Worm (Caenorhabditis elegans) whole organism, L1 larva: ENCODE data around the gene srh-147.

Experiments used
- F16B12.6 ChIP-seq: fragments of 150-350 bp; optimal IDR thresholded peaks from 2 replicates; lab custom pipeline; 2014; ENCODE audit warnings: missing biosample characterization, missing genetic modification characterization
- Y116A8C.19 ChIP-seq: sonication (generic microtip); optimal IDR thresholded peaks from 2 replicates; lab custom pipeline; 2016; ENCODE audit warnings: missing compliant biosample characterization, missing genetic modification characterization, borderline replicate concordance
- aha-1 ChIP-seq: fragments of 150-350 bp; optimal IDR thresholded peaks from 2 replicates; lab custom pipeline; 2014; ENCODE audit warnings: missing biosample characterization, missing genetic modification characterization
- alr-1 ChIP-seq: fragments of 200-800 bp; sonication (Bioruptor generic); optimal IDR thresholded peaks from 2 replicates; lab custom pipeline; 2018; ENCODE audit warnings: borderline replicate concordance, mild to moderate bottlenecking, missing genetic modification characterization, missing compliant biosample characterization
- aly-2 ChIP-seq: fragments of 150-350 bp; optimal IDR thresholded peaks from 2 replicates; lab custom pipeline; 2014; ENCODE audit warnings: missing biosample characterization, missing genetic modification characterization
- ama-1 ChIP-seq: fragments of 150-350 bp; optimal IDR thresholded peaks from 2 replicates; lab custom pipeline; 2014
- blmp-1 ChIP-seq: fragments of 150-350 bp; optimal IDR thresholded peaks from 2 replicates; lab custom pipeline; 2014; ENCODE audit warnings: missing biosample characterization, missing genetic modification characterization
- ceh-8 ChIP-seq: fragments of 200-800 bp; sonication (Bioruptor generic); optimal IDR thresholded peaks from 2 replicates; lab custom pipeline; 2018; ENCODE audit warnings: mild to moderate bottlenecking, missing genetic modification characterization, moderate library complexity, missing compliant biosample characterization
- dsc-1 ChIP-seq: sonication (generic microtip); optimal IDR thresholded peaks from 2 replicates; lab custom pipeline; 2016; ENCODE audit warnings: mild to moderate bottlenecking, missing genetic modification characterization, missing compliant biosample characterization
- efl-1 ChIP-seq, 4 experiments: fragments of 150-350 bp; optimal IDR thresholded peaks in 3 of 4; peaks in 1 of 4; 1 replicate in 1 of 4; 2 replicates in 3 of 4; lab custom pipeline; 2014; ENCODE audit warnings: missing biosample characterization in 2 of 4, missing genetic modification characterization in 2 of 4, missing genetic modification reagents in 2 of 4
- elt-2 ChIP-seq: sonication (generic microtip); optimal IDR thresholded peaks from 2 replicates; lab custom pipeline; 2016; ENCODE audit warnings: missing genetic modification characterization, mild to moderate bottlenecking, inconsistent platforms, missing compliant biosample characterization, missing genetic modification reagents
- elt-3 ChIP-seq, 6 experiments: fragments of 150-350 bp in 1 of 6; sonication (generic microtip); optimal IDR thresholded peaks; 2 replicates each; lab custom pipeline; 2017 to 2018; ENCODE audit warnings: missing biosample characterization in 6 of 6, missing genetic modification characterization in 6 of 6, inconsistent platforms in 1 of 6
- fkh-10 ChIP-seq: sonication (generic microtip); optimal IDR thresholded peaks from 2 replicates; lab custom pipeline; 2017; ENCODE audit warnings: missing biosample characterization, missing genetic modification reagents, missing genetic modification characterization
- fkh-8 ChIP-seq: sonication (generic microtip); optimal IDR thresholded peaks from 2 replicates; lab custom pipeline; 2016; ENCODE audit warnings: mild to moderate bottlenecking, missing genetic modification characterization, missing compliant biosample characterization
- fos-1 ChIP-seq: fragments of 150-350 bp; optimal IDR thresholded peaks from 2 replicates; lab custom pipeline; 2014; ENCODE audit warnings: missing biosample characterization, missing genetic modification characterization
- hlh-17 ChIP-seq: fragments of 200-800 bp; sonication (Bioruptor generic); optimal IDR thresholded peaks from 2 replicates; lab custom pipeline; 2018; ENCODE audit warnings: missing genetic modification characterization, mild to moderate bottlenecking, missing compliant biosample characterization, moderate library complexity, borderline replicate concordance
- hpl-2 ChIP-seq: fragments of 150-350 bp; optimal IDR thresholded peaks from 2 replicates; lab custom pipeline; 2014; ENCODE audit warnings: missing biosample characterization, missing genetic modification reagents, missing genetic modification characterization
- isw-1 ChIP-seq: fragments of 200-800 bp; sonication (Bioruptor generic); IDR thresholded peaks from 2 replicates; pipeline ENCODE4 v1.3.6; 2022; ENCODE audit warnings: missing genetic modification characterization, missing compliant biosample characterization
- lin-13 ChIP-seq: fragments of 150-350 bp; optimal IDR thresholded peaks from 2 replicates; lab custom pipeline; 2014; ENCODE audit warnings: missing biosample characterization, missing genetic modification reagents, missing genetic modification characterization
- lin-15B ChIP-seq: fragments of 150-350 bp; sonication (generic microtip); optimal IDR thresholded peaks from 3 replicates; lab custom pipeline; 2014; ENCODE audit warnings: missing biosample characterization, missing genetic modification characterization
- lin-35 ChIP-seq, 2 experiments: fragments of 150-350 bp; optimal IDR thresholded peaks; 2 replicates each; lab custom pipeline; 2014; ENCODE audit warnings: missing biosample characterization in 2 of 2, missing genetic modification characterization in 2 of 2, missing genetic modification reagents in 2 of 2
- lir-3 ChIP-seq: sonication (generic microtip); optimal IDR thresholded peaks from 2 replicates; lab custom pipeline; 2016; ENCODE audit warnings: mild to moderate bottlenecking, missing genetic modification characterization, moderate library complexity, missing compliant biosample characterization; ENCODE audit not compliant: poor library complexity
- lsy-2 ChIP-seq, 2 experiments: fragments of 150-350 bp; optimal IDR thresholded peaks; 2 replicates each; lab custom pipeline; 2014; ENCODE audit warnings: missing biosample characterization in 2 of 2, missing genetic modification characterization in 2 of 2
- mab-9 ChIP-seq: fragments of 200-800 bp; sonication (Bioruptor generic); IDR thresholded peaks from 2 replicates; pipeline ENCODE4 v1.3.6; 2022; ENCODE audit warnings: missing genetic modification reagents, missing genetic modification characterization, missing compliant biosample characterization
- mdl-1 ChIP-seq, 2 experiments: fragments of 150-350 bp; optimal IDR thresholded peaks; 2 replicates each; lab custom pipeline; 2014 to 2017; ENCODE audit warnings: missing biosample characterization in 2 of 2, missing genetic modification characterization in 2 of 2, inconsistent platforms in 1 of 2
- mef-2 ChIP-seq: fragments of 150-350 bp; optimal IDR thresholded peaks from 2 replicates; lab custom pipeline; 2014; ENCODE audit warnings: missing biosample characterization, missing genetic modification characterization
- nhr-11 ChIP-seq: fragments of 150-350 bp; optimal IDR thresholded peaks from 2 replicates; lab custom pipeline; 2014; ENCODE audit warnings: missing biosample characterization, missing genetic modification characterization
- nhr-20 ChIP-seq: sonication (generic microtip); optimal IDR thresholded peaks from 2 replicates; lab custom pipeline; 2016; ENCODE audit warnings: mild to moderate bottlenecking, missing genetic modification characterization, missing compliant biosample characterization
- nhr-28 ChIP-seq: fragments of 150-350 bp; optimal IDR thresholded peaks from 2 replicates; lab custom pipeline; 2014; ENCODE audit warnings: missing biosample characterization, missing genetic modification characterization
- nhr-76 ChIP-seq: sonication (generic microtip); optimal IDR thresholded peaks from 2 replicates; lab custom pipeline; 2017; ENCODE audit warnings: missing biosample characterization, missing genetic modification characterization
- nhr-77 ChIP-seq: fragments of 150-350 bp; optimal IDR thresholded peaks from 2 replicates; lab custom pipeline; 2014; ENCODE audit warnings: missing biosample characterization, missing genetic modification characterization
- nhr-84 ChIP-seq: sonication (generic microtip); optimal IDR thresholded peaks from 2 replicates; lab custom pipeline; 2017; ENCODE audit warnings: missing biosample characterization, missing genetic modification characterization
- nhr-90 ChIP-seq: sonication (generic microtip); optimal IDR thresholded peaks from 2 replicates; lab custom pipeline; 2016; ENCODE audit warnings: mild to moderate bottlenecking, missing genetic modification characterization, missing compliant biosample characterization; ENCODE audit not compliant: poor library complexity
- snu-23 ChIP-seq: sonication (generic microtip); optimal IDR thresholded peaks from 2 replicates; lab custom pipeline; 2016; ENCODE audit warnings: missing genetic modification characterization, missing compliant biosample characterization
- tbx-2 ChIP-seq: sonication (generic microtip); optimal IDR thresholded peaks from 2 replicates; lab custom pipeline; 2016; ENCODE audit warnings: missing genetic modification characterization, missing compliant biosample characterization
- unc-30 ChIP-seq: sonication (generic microtip); optimal IDR thresholded peaks from 2 replicates; lab custom pipeline; 2017; ENCODE audit warnings: missing biosample characterization, missing genetic modification characterization
- unc-86 ChIP-seq: sonication (generic microtip); optimal IDR thresholded peaks from 2 replicates; lab custom pipeline; 2016; ENCODE audit warnings: missing genetic modification characterization, missing compliant biosample characterization
- unc-98 ChIP-seq: fragments of 200-800 bp; sonication (Bioruptor generic); IDR thresholded peaks from 2 replicates; pipeline ENCODE4 v1.3.6; 2022; ENCODE audit warnings: missing genetic modification characterization, missing compliant biosample characterization
- zag-1 ChIP-seq: fragments of 150-350 bp; optimal IDR thresholded peaks from 2 replicates; lab custom pipeline; 2014; ENCODE audit warnings: missing biosample characterization, missing genetic modification characterization
- ztf-4 ChIP-seq: fragments of 150-350 bp; optimal IDR thresholded peaks from 2 replicates; lab custom pipeline; 2014; ENCODE audit warnings: missing biosample characterization, missing genetic modification characterization

Gene srh-147

DNA sequence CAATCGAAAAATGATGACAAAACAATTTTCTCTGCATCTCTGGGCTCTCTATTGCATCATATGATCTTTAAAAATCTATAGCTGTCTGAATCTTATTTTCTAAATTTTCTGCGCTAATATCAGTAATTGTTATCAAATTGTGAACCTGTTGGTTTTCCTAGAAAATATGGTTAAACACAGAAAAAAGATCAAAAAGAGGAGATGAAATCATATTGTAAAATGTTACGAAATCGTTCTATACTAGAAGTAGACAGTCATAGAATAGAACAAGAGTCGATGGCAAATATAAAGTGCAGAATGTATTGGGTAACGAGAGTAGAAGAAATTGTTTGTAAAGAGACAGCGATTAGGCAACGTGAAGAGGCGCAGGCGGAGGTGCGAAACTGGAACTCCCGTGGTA is 30.6 kb upstream of the srh-147 start (continued):
- TF ChIP-seq Y116A8C.19: no peak
- TF ChIP-seq nhr-11 (tag; lab: Kevin White, UChicago): peak; percentile 53
- no peak for TF ChIP-seq nhr-76 (tag; lab: Kevin White, UChicago)
- TF ChIP-seq nhr-20: peak; percentile 70
- TF ChIP-seq mab-9 (GFP tag; lab: Robert Waterston, UW): no peak
- no peak for TF ChIP-seq aha-1 (tag; lab: Kevin White, UChicago)
- peak; percentile 46 for TF ChIP-seq nhr-90
- TF ChIP-seq nhr-84 (tag; lab: Kevin White, UChicago): no peak
- TF ChIP-seq zag-1 (tag; lab: Kevin White, UChicago): no peak
- TF ChIP-seq ceh-8 (GFP tag; lab: Kevin White, UChicago): no peak
- TF ChIP-seq hpl-2 (GFP tag; lab: Kevin White, UChicago): no peak
- TF ChIP-seq ama-1: no peak
- no peak for TF ChIP-seq hlh-17 (GFP tag; lab: Kevin White, UChicago)
- peak; percentile 48 for TF ChIP-seq lir-3
- TF ChIP-seq dsc-1: no peak
- no peak for TF ChIP-seq aly-2
- peak; percentile 31 for TF ChIP-seq blmp-1 (tag; lab: Kevin White, UChicago)
- peak in 1 of 2 experiments; percentile 30 for TF ChIP-seq lin-35 (GFP tag; optimal IDR thresholded peaks at IDR 0.05; lab: Kevin White, UChicago)
- no peak for TF ChIP-seq fkh-10 (GFP tag; lab: Kevin White, UChicago)
- no peak for TF ChIP-seq unc-86 (tag; lab: Kevin White, UChicago)
- TF ChIP-seq elt-2 (tag; lab: Kevin White, UChicago): peak; percentile 58
- TF ChIP-seq F16B12.6: no peak
- TF ChIP-seq alr-1: no peak
- TF ChIP-seq fkh-8 (tag; lab: Kevin White, UChicago): no peak
- peak; percentile 15 to 81 for TF ChIP-seq lsy-2 (tag; optimal IDR thresholded peaks at IDR 0.05; lab: Kevin White, UChicago)
- TF ChIP-seq nhr-77 (tag; lab: Kevin White, UChicago): peak; percentile 11
- TF ChIP-seq lin-15B (tag; lab: Kevin White, UChicago): no peak
- TF ChIP-seq lin-13 (GFP tag; lab: Kevin White, UChicago): no peak
- TF ChIP-seq tbx-2 (tag; lab: Kevin White, UChicago): peak; percentile 41
- TF ChIP-seq efl-1 (optimal IDR thresholded peaks at IDR 0.05; lab: Kevin White, UChicago): peak; percentile 10 to 40
- no peak for TF ChIP-seq efl-1 (GFP tag; optimal IDR thresholded peaks at IDR 0.05 in 1 of 2; lab: Kevin White, UChicago)
- TF ChIP-seq unc-98 (GFP tag; lab: Robert Waterston, UW): no peak

DNA sequence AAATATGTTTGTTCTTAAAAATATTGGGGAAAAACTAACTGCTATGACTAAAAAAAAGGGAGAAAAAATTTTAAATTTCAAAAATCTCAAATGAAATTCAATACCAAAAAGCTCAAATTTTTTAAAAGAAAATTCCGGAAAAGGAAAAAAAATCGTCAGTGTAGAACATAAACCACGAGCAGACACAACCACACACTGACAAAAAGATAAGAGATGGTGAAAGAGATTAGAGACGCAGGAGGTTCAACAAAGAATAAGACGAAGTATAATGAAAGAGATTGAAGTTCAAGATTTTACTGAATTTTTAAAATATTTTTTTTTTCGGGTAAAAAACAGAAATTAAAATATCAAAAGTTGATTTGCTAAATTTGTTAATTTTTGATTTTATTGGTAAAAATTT is 29.9 kb upstream of the srh-147 start:
- TF ChIP-seq lin-35 (GFP tag; optimal IDR thresholded peaks at IDR 0.05; lab: Kevin White, UChicago) (peak in 1 of 2 experiments; percentile 9), ama-1 (no peak), elt-2 (tag; lab: Kevin White, UChicago) (peak; percentile 39)
- TF ChIP-seq, all 84 proteins: peak for 2

DNA sequence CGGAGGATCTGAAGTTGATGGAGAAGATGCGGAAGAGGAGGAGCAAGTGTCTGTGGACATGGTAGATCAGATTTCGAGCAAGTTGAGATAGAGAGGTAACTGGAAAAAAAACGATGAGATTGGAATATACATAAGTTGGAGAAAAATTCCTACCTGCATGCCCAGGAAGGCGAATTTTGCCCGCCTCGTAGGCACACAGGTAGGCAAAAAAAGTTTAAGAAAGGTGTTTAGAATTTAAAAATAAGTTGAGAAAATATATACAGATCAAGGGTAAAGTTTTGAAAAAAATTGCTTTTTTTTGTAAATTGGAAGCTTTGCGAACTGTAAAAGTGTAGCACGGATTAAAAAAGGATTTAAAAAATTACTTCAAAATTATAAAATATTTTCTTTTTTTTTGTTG is 29.4 kb upstream of the srh-147 start, which contains the start of gene nhr-84:
Gene nhr-84 (minus strand): TSS at position 101 of the 400 bp plus-strand sequence.
- TF ChIP-seq ztf-4 (no peak), snu-23 (GFP tag; lab: Kevin White, UChicago) (no peak), unc-86 (tag; lab: Kevin White, UChicago) (no peak), elt-3 (tag; optimal IDR thresholded peaks at IDR 0.05; lab: Kevin White, UChicago) (no peak), nhr-28 (tag; lab: Kevin White, UChicago) (no peak), isw-1 (GFP tag; lab: Robert Waterston, UW) (no peak), fos-1 (tag; lab: Kevin White, UChicago) (no peak), mdl-1 (tag; optimal IDR thresholded peaks at IDR 0.05; lab: Kevin White, UChicago) (no peak), unc-30 (tag; lab: Kevin White, UChicago) (no peak), mef-2 (tag; lab: Kevin White, UChicago) (no peak), nhr-90 (no peak), aha-1 (tag; lab: Kevin White, UChicago) (no peak), fkh-10 (GFP tag; lab: Kevin White, UChicago) (no peak)
- TF ChIP-seq, all 84 proteins: peak for 0
